Worm (Caenorhabditis elegans): ENCODE results near the gene pek-1.

- TF ChIP-seq ref-2 (tag; optimal IDR thresholded peaks at IDR 0.05) (no peak), ceh-22 (tag; optimal IDR thresholded peaks at IDR 0.05) (no peak), ama-1 (optimal IDR thresholded peaks at IDR 0.05) (no peak), tbx-7 (tag; optimal IDR thresholded peaks at IDR 0.05) (no peak)
Measured at ce11 chrX:11426647-11427046, 12.0 kb upstream of the pek-1 start.
